Worm (Caenorhabditis elegans): ENCODE data around the gene F22E5.23.
"Not testable (repeated sequence)": the region's sequence is repeated elsewhere in the genome, so short reads cannot be mapped to it uniquely, and the experiment has no call there.

Gene F22E5.23

ce11 chrII:2611009-2611408 is 30.1 kb upstream of the F22E5.23 start:
- no peak for TF ChIP-seq ceh-9 (tag; optimal IDR thresholded peaks at IDR 0.05)

- TF ChIP-seq hmg-11, nhr-77, lin-39 (tag; optimal IDR thresholded peaks at IDR 0.05): not testable (repeated sequence)
Observed at ce11 chrII:2612278-2612677, 28.8 kb upstream of the F22E5.23 start, which contains the start of gene D2062.13. D2062.13 (plus strand) TSS chrII:2612578.

- not testable (repeated sequence) for TF ChIP-seq lsy-12, ceh-16, ceh-82 (tag; optimal IDR thresholded peaks at IDR 0.05)
Observed at ce11 chrII:2616634-2617033, 24.4 kb upstream of the F22E5.23 start, which contains the start of gene msrp-5. msrp-5 (plus strand) TSS chrII:2616934.

DNA sequence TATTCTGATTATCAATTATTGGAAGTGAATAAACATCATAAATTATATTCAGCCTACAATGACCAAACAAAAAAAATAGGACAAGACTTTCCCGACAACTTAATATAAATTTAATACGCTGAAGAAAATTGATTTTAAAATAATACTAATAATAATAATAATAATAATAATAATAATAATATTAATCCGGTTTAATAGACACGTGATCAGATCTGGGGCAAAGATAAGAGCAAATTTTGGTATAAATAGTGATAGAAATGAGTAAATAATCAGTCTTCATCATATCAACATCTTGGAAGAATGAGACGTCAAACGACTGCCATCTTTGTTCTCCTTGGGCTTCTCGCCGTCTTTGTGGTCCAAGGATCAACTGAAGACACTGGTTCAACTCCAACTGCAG is 21.9 kb upstream of the F22E5.23 start, which contains the start of gene msrp-6:
msrp-6 (plus strand) TSS at position 301 of the 400 bp plus-strand sequence.
- TF ChIP-seq elt-3, jun-1, mml-1 (tag; optimal IDR thresholded peaks at IDR 0.05): not testable (repeated sequence)

DNA sequence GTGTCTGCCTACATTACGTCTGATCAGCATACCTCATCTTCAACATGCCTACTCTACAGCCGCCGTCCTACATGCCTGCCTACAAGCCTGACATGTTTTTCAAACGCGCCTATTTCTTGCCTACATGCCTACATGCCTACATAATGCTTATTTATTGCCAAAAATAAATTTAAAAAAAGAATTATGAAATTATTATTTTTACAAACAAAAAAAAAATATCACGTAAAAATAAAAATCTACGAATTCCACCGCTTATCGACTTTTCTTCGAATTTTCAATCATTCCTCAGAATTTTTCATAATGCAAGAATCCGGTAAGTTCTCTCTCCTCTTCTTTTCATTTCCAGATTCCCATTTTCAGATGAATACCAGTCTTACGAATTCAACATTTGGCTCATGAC is 18.6 kb upstream of the F22E5.23 start, which contains the start of gene D2062.5:
D2062.5 (plus strand) TSS at position 301 of the 400 bp plus-strand sequence.
- TF ChIP-seq ztf-11 (tag; optimal IDR thresholded peaks at IDR 0.05) = no peak
- no peak for TF ChIP-seq mml-1 (tag; optimal IDR thresholded peaks at IDR 0.05)
- TF ChIP-seq jun-1 (tag; optimal IDR thresholded peaks at IDR 0.05) = no peak
- no peak for TF ChIP-seq sea-2 (GFP tag; optimal IDR thresholded peaks at IDR 0.05)
- TF ChIP-seq eor-1 (tag; optimal IDR thresholded peaks at IDR 0.05) = no peak

DNA sequence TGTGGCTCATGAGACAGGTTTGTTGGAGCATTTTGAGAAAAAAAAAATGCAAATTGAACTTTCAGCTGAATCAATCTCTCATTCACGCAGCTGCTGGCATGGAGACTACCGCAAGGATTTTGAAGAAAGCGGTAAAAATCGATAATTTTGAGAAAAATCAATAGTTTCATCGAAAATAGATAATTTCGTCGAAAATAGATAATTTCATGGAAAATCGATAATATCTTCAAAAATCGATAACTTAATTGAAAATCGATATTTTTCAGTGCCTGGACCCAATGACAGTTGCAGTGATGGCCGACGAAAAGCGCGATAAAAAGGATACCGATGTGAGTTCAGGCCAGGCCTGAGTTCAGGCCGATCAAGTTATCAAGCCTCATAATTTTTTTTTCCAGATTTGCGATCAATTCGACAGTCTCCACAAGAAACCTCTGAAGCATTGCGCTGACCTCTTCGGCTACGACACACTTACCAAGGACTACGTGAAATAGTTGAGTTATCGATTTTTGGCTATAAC is 18.1 kb upstream of the F22E5.23 start, which contains the start of gene D2062.4:
D2062.4 (plus strand) TSS at position 467 of the 517 bp plus-strand sequence.
- TF ChIP-seq ceh-28 (tag; optimal IDR thresholded peaks at IDR 0.05) = peak; percentile 54

ce11 chrII:2624792-2625191 is 16.3 kb upstream of the F22E5.23 start, which contains the start of gene lgc-28:
lgc-28 (plus strand) TSS chrII:2625092.
- TF ChIP-seq elt-2 (tag; optimal IDR thresholded peaks at IDR 0.05) = no peak
- TF ChIP-seq ceh-82 (tag; optimal IDR thresholded peaks at IDR 0.05) = no peak
- no peak for TF ChIP-seq lin-39 (tag; optimal IDR thresholded peaks at IDR 0.05)
- no peak for TF ChIP-seq aly-2 (tag; optimal IDR thresholded peaks at IDR 0.05)
- TF ChIP-seq ceh-28 (tag; optimal IDR thresholded peaks at IDR 0.05) = no peak
- TF ChIP-seq pqm-1 (tag; optimal IDR thresholded peaks at IDR 0.05) = no peak
- no peak for TF ChIP-seq lin-15B (tag; optimal IDR thresholded peaks at IDR 0.05)
- no peak for TF ChIP-seq nhr-237 (tag; optimal IDR thresholded peaks at IDR 0.05)
- TF ChIP-seq fkh-2 (tag; optimal IDR thresholded peaks at IDR 0.05) = no peak
- TF ChIP-seq tbx-2 (tag; optimal IDR thresholded peaks at IDR 0.05) = no peak
- TF ChIP-seq ZK546.5 (tag; optimal IDR thresholded peaks at IDR 0.05) = no peak
- TF ChIP-seq snpc-4 (tag; optimal IDR thresholded peaks at IDR 0.05) = no peak

DNA sequence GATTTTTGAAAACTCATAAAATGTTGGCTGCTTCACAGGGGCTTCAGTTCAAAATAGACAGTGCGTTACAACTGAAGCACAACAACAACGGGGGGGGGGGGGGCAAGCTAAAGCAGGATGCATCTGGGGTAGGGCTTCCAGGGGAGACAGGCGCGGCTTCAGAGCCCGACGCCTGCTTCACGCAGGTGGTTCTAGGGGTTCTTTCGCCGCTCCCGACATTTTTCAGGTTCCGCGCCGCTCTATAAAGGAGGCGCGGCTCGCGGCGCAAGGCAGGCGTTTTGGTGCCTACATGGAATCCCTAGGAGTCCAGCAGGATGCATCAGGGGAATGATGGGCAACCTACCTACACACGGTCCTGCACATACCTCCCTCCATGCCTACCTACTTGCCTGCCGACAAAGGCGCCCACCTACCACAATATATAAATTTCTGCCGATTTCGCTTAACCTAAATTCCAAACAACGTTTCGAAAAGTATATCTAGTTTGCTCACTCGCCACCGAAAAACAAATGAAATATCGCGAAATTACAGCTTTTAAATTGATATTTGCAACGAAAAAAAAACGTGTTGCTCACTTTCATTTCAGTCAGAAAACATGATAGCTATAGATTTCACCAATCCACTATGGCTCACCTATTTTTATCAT is 13.8 kb upstream of the F22E5.23 start, which contains the start of gene sri-71:
sri-71 (plus strand) TSS at position 596 of the 646 bp plus-strand sequence.
- TF ChIP-seq nhr-43 (tag; optimal IDR thresholded peaks at IDR 0.05; ENCODE audit: poor library complexity, severe bottlenecking) = no peak
- no peak for TF ChIP-seq lin-39 (tag; optimal IDR thresholded peaks at IDR 0.05)
- TF ChIP-seq nfya-1 (tag; optimal IDR thresholded peaks at IDR 0.05; ENCODE audit: insufficient read depth) = no peak
- no peak for TF ChIP-seq pqm-1 (tag; optimal IDR thresholded peaks at IDR 0.05)

All from whole organism, L3 larva.